Fruit fly (Drosophila melanogaster) whole organism, embryonic: Measurements from ENCODE around the gene CG8289.

Source experiments
- CG10431 ChIP-seq: fragments of 200-800 bp; sonication (Bioruptor generic); optimal IDR thresholded peaks from 3 replicates; lab custom pipeline; 2018; ENCODE audit warnings: missing biosample characterization, mild to moderate bottlenecking, missing genetic modification characterization
- CG10543 ChIP-seq: fragments of 200-800 bp; sonication (Bioruptor generic); optimal IDR thresholded peaks from 3 replicates; lab custom pipeline; 2017; ENCODE audit warnings: missing biosample characterization, mild to moderate bottlenecking, missing genetic modification characterization, moderate library complexity
- CG11560 ChIP-seq: fragments of 200-800 bp; sonication (Bioruptor generic); IDR thresholded peaks from 3 replicates; pipeline ENCODE4 v1.3.6; 2022; ENCODE audit warnings: missing biosample characterization, missing genetic modification characterization
- CG11696 ChIP-seq: fragments of 200-800 bp; sonication (Bioruptor generic); IDR thresholded peaks from 2 replicates; pipeline ENCODE4 v1.3.6; 2022; ENCODE audit warnings: missing biosample characterization, missing genetic modification characterization
- CG14860 ChIP-seq: fragments of 200-800 bp; sonication (Bioruptor generic); IDR thresholded peaks from 3 replicates; pipeline ENCODE4 v1.3.6; 2022; ENCODE audit warnings: missing biosample characterization, missing genetic modification characterization; ENCODE audit not compliant: partially characterized antibody
- CG1529 ChIP-seq: fragments of 200-800 bp; sonication (Bioruptor generic); optimal IDR thresholded peaks from 3 replicates; lab custom pipeline; 2018; ENCODE audit warnings: missing biosample characterization, missing genetic modification characterization
- CG1603 ChIP-seq: fragments of 200-800 bp; sonication (Bioruptor generic); optimal IDR thresholded peaks from 2 replicates; lab custom pipeline; 2019; ENCODE audit warnings: missing biosample characterization, mild to moderate bottlenecking, missing genetic modification characterization, moderate library complexity
- CG17385 ChIP-seq: fragments of 200-800 bp; sonication (Bioruptor generic); optimal IDR thresholded peaks from 3 replicates; lab custom pipeline; 2018; ENCODE audit warnings: missing biosample characterization, mild to moderate bottlenecking, missing genetic modification characterization
- CG18619 ChIP-seq: fragments of 200-800 bp; sonication (Bioruptor generic); optimal IDR thresholded peaks from 3 replicates; lab custom pipeline; 2017; ENCODE audit warnings: missing biosample characterization, mild to moderate bottlenecking, missing genetic modification characterization
- CG2889 ChIP-seq: fragments of 200-800 bp; sonication (Bioruptor generic); IDR thresholded peaks from 3 replicates; pipeline ENCODE4 v1.3.6; 2022; ENCODE audit warnings: missing biosample characterization, missing genetic modification characterization
- CG30403 ChIP-seq: fragments of 200-800 bp; sonication (Bioruptor generic); optimal IDR thresholded peaks from 3 replicates; lab custom pipeline; 2016; ENCODE audit warnings: missing biosample characterization, missing genetic modification characterization
- CG6854 ChIP-seq: fragments of 200-800 bp; sonication (Bioruptor generic); optimal IDR thresholded peaks from 3 replicates; lab custom pipeline; 2017; ENCODE audit warnings: missing biosample characterization, mild to moderate bottlenecking, missing genetic modification characterization
- CG8290 ChIP-seq, 3 experiments: fragments of 200-800 bp; sonication (Bioruptor generic); optimal IDR thresholded peaks; 2 replicates each; lab custom pipeline; 2016 to 2019; ENCODE audit warnings: missing biosample characterization in 3 of 3, missing genetic modification characterization in 3 of 3, mild to moderate bottlenecking in 2 of 3, moderate library complexity in 1 of 3
- CG9727 ChIP-seq: fragments of 200-800 bp; sonication (Bioruptor generic); optimal IDR thresholded peaks from 3 replicates; lab custom pipeline; 2017; ENCODE audit warnings: missing biosample characterization, mild to moderate bottlenecking, missing genetic modification characterization
- Deaf1 ChIP-seq: fragments of 200-800 bp; optimal IDR thresholded peaks from 3 replicates; lab custom pipeline; 2019; ENCODE audit warnings: missing biosample characterization, mild to moderate bottlenecking, missing genetic modification characterization, moderate library complexity
- Fer2 ChIP-seq: fragments of 200-800 bp; sonication (Bioruptor generic); optimal IDR thresholded peaks from 2 replicates; lab custom pipeline; 2018; ENCODE audit warnings: missing biosample characterization, mild to moderate bottlenecking, missing genetic modification characterization, moderate library complexity
- HLH3B ChIP-seq: fragments of 200-800 bp; sonication (Bioruptor generic); IDR thresholded peaks from 2 replicates; pipeline ENCODE4 v1.3.6; 2022; ENCODE audit warnings: missing biosample characterization, missing genetic modification characterization
- Hey ChIP-seq: fragments of 200-800 bp; sonication (Bioruptor generic); optimal IDR thresholded peaks from 3 replicates; lab custom pipeline; 2018; ENCODE audit warnings: missing biosample characterization, mild to moderate bottlenecking, missing genetic modification characterization
- Hr3 ChIP-seq: fragments of 200-800 bp; sonication (Bioruptor generic); optimal IDR thresholded peaks from 3 replicates; lab custom pipeline; 2016; ENCODE audit warnings: missing biosample characterization, missing genetic modification characterization
- Hr78 ChIP-seq, 2 experiments: fragments of 200-800 bp in 1 of 2; fragments of >200 bp in 1 of 2; sonication (Bioruptor generic) in 1 of 2; optimal IDR thresholded peaks; 2 replicates each; lab custom pipeline; 2017 to 2019; ENCODE audit warnings: missing biosample characterization in 2 of 2, missing genetic modification characterization in 2 of 2, mild to moderate bottlenecking in 1 of 2, moderate library complexity in 1 of 2
- Med ChIP-seq: fragments of 200-800 bp; sonication (Bioruptor generic); peaks from one replicate; lab custom pipeline; 2016; ENCODE audit warnings: missing biosample characterization, missing genetic modification characterization, mild to moderate bottlenecking, inconsistent platforms, moderate library complexity
- Poxn ChIP-seq: fragments of 200-800 bp; sonication (Bioruptor generic); IDR thresholded peaks from 2 replicates; pipeline ENCODE4 v1.3.6; 2022; ENCODE audit warnings: missing biosample characterization, missing genetic modification characterization
- Rfx ChIP-seq: fragments of 200-800 bp; sonication (Bioruptor generic); IDR thresholded peaks from 2 replicates; pipeline ENCODE4 v1.3.6; 2022; ENCODE audit warnings: missing biosample characterization, missing genetic modification characterization
- Sox100B ChIP-seq: fragments of 200-800 bp; sonication (Bioruptor generic); optimal IDR thresholded peaks from 3 replicates; lab custom pipeline; 2018; ENCODE audit warnings: missing biosample characterization, mild to moderate bottlenecking, missing genetic modification characterization
- Sry-β ChIP-seq: fragments of 200-800 bp; sonication (Bioruptor generic); optimal IDR thresholded peaks from 2 replicates; lab custom pipeline; 2018; ENCODE audit warnings: missing biosample characterization, mild to moderate bottlenecking, missing genetic modification characterization, moderate library complexity
- Sry-δ ChIP-seq: fragments of 200-800 bp; sonication (Bioruptor generic); optimal IDR thresholded peaks from 2 replicates; lab custom pipeline; 2016; ENCODE audit warnings: missing biosample characterization, missing genetic modification characterization
- Ssrp ChIP-seq: fragments of 200-800 bp; sonication (Bioruptor generic); optimal IDR thresholded peaks from 2 replicates; lab custom pipeline; 2018; ENCODE audit warnings: missing biosample characterization, mild to moderate bottlenecking, missing genetic modification characterization, moderate library complexity
- Tbp ChIP-seq: fragments of >200 bp; optimal IDR thresholded peaks from 2 replicates; lab custom pipeline; 2018; ENCODE audit warnings: missing biosample characterization, missing genetic modification characterization
- Trl ChIP-seq, 3 experiments: fragments of >200 bp in 2 of 3; fragments of 200-800 bp in 1 of 3; sonication (Bioruptor generic) in 1 of 3; optimal IDR thresholded peaks; 2 replicates in 1 of 3; 3 replicates in 2 of 3; lab custom pipeline; 2016 to 2017; ENCODE audit warnings: missing biosample characterization in 1 of 3, missing genetic modification characterization in 1 of 3
- YL-1 ChIP-seq: fragments of 200-800 bp; sonication (Bioruptor generic); optimal IDR thresholded peaks from 3 replicates; lab custom pipeline; 2017; ENCODE audit warnings: missing biosample characterization, mild to moderate bottlenecking, missing genetic modification characterization
- ac ChIP-seq: fragments of 200-800 bp; sonication (Bioruptor generic); optimal IDR thresholded peaks from 3 replicates; lab custom pipeline; 2017; ENCODE audit warnings: missing biosample characterization, mild to moderate bottlenecking, missing genetic modification characterization
- aop ChIP-seq: fragments of 200-800 bp; sonication (Bioruptor generic); IDR thresholded peaks from 2 replicates; pipeline ENCODE4 v1.3.6; 2022; ENCODE audit warnings: missing biosample characterization, missing genetic modification characterization
- chinmo ChIP-seq: fragments of 200-800 bp; sonication (Bioruptor generic); IDR thresholded peaks from 4 replicates; pipeline ENCODE4 v1.3.6; 2022; ENCODE audit warnings: missing biosample characterization, missing genetic modification characterization; ENCODE audit not compliant: partially characterized antibody
- dan ChIP-seq: fragments of 200-800 bp; sonication (Bioruptor generic); IDR thresholded peaks from 2 replicates; pipeline ENCODE4 v1.3.6; 2022; ENCODE audit warnings: missing biosample characterization, missing genetic modification characterization
- dpn ChIP-seq, 2 experiments: fragments of 200-800 bp; sonication (Bioruptor generic); optimal IDR thresholded peaks; 3 replicates each; lab custom pipeline; 2016; ENCODE audit warnings: missing biosample characterization in 2 of 2, missing genetic modification characterization in 2 of 2
- inv ChIP-seq: fragments of 200-800 bp; sonication (Bioruptor generic); IDR thresholded peaks from 2 replicates; pipeline ENCODE4 v1.3.6; 2022; ENCODE audit warnings: missing biosample characterization, missing genetic modification characterization; ENCODE audit not compliant: partially characterized antibody
- lmd ChIP-seq: fragments of 200-800 bp; sonication (Bioruptor generic); IDR thresholded peaks from 2 replicates; pipeline ENCODE4 v1.3.6; 2022; ENCODE audit warnings: missing biosample characterization, missing genetic modification characterization
- p53 ChIP-seq: fragments of 200-800 bp; sonication (Bioruptor generic); optimal IDR thresholded peaks from 2 replicates; lab custom pipeline; 2016; ENCODE audit warnings: missing biosample characterization, missing genetic modification characterization
- run ChIP-seq: fragments of 200-800 bp; sonication (Bioruptor generic); optimal IDR thresholded peaks from 3 replicates; lab custom pipeline; 2018; ENCODE audit warnings: missing biosample characterization, mild to moderate bottlenecking, missing genetic modification characterization
- slou ChIP-seq: fragments of 200-800 bp; sonication (Bioruptor generic); optimal IDR thresholded peaks from 3 replicates; lab custom pipeline; 2016; ENCODE audit warnings: missing biosample characterization, missing genetic modification characterization
- tio ChIP-seq: fragments of 200-800 bp; sonication (Bioruptor generic); optimal IDR thresholded peaks from 2 replicates; lab custom pipeline; 2017; ENCODE audit warnings: missing biosample characterization, missing genetic modification characterization, inconsistent platforms
- tx ChIP-seq: fragments of 200-800 bp; sonication (Bioruptor generic); optimal IDR thresholded peaks from 2 replicates; lab custom pipeline; 2016; ENCODE audit warnings: missing biosample characterization, missing genetic modification characterization
- yki ChIP-seq: fragments of >200 bp; optimal IDR thresholded peaks from 3 replicates; lab custom pipeline; 2018

Gene CG8289

dm6 chrX:17636001-17636400 is at the start of gene CG8289, which contains the start of gene CG5800 (continued):
- no peak for TF ChIP-seq Sox100B
- TF ChIP-seq CG14860, result no peak
- TF ChIP-seq CG10543 (GFP tag; lab: Kevin White, UChicago), result peak; percentile 5
- TF ChIP-seq Tbp (GFP tag; lab: Kevin White, UChicago), result no peak
- TF ChIP-seq HLH3B (GFP tag; lab: Robert Waterston, UW), result no peak
- TF ChIP-seq CG2889 (GFP tag; lab: Robert Waterston, UW), result no peak
- TF ChIP-seq dan (GFP tag; lab: Robert Waterston, UW), result no peak
- TF ChIP-seq CG30403 (GFP tag; lab: Kevin White, UChicago), result peak; percentile 17
- TF ChIP-seq CG11696 (GFP tag; lab: Robert Waterston, UW), result no peak
- TF ChIP-seq Poxn, result no peak
- no peak for TF ChIP-seq tio (GFP tag; lab: Kevin White, UChicago)
- no peak for TF ChIP-seq aop (GFP tag; lab: Robert Waterston, UW)
- TF ChIP-seq Fer2, result no peak
- TF ChIP-seq CG11560 (tag; lab: Robert Waterston, UW), result peak; percentile 92
- no peak for TF ChIP-seq lmd
- peak; percentile 84 for TF ChIP-seq YL-1
- TF ChIP-seq CG18619 (GFP tag; lab: Kevin White, UChicago), result no peak
- no peak for TF ChIP-seq CG1529 (GFP tag; lab: Kevin White, UChicago)
- peak in 1 of 2 experiments; percentile 2 for TF ChIP-seq dpn (GFP tag; optimal IDR thresholded peaks at IDR 0.05; lab: Kevin White, UChicago)
- no peak for TF ChIP-seq p53
- TF ChIP-seq ac (GFP tag; lab: Kevin White, UChicago), result no peak
- TF ChIP-seq Ssrp (tag; lab: Kevin White, UChicago), result no peak
- TF ChIP-seq tx (GFP tag; lab: Kevin White, UChicago), result no peak
- TF ChIP-seq Hr3, result no peak
- TF ChIP-seq, all 482 proteins: peak for 79

dm6 chrX:17683506-17683858 is 47.6 kb upstream of the CG8289 start:
- peak; percentile 28 for TF ChIP-seq CG1603
- TF ChIP-seq CG6854 (GFP tag; lab: Kevin White, UChicago), result no peak
- TF ChIP-seq Deaf1 (tag; lab: Kevin White, UChicago), result peak; percentile 31
- no peak for TF ChIP-seq slou (GFP tag; lab: Kevin White, UChicago)
- TF ChIP-seq Hey (tag; lab: Kevin White, UChicago), result no peak
- no peak for TF ChIP-seq yki (lab: Kevin White, UChicago)
- peak in 1 of 2 experiments; percentile 84 for TF ChIP-seq Hr78 (GFP tag; optimal IDR thresholded peaks at IDR 0.05; lab: Kevin White, UChicago)
- peak; percentile 56 for TF ChIP-seq CG17385 (GFP tag; lab: Kevin White, UChicago)
- peak; percentile 50 for TF ChIP-seq Sry-β
- peak in 1 of 2 experiments; percentile 4 for TF ChIP-seq Trl (optimal IDR thresholded peaks at IDR 0.05; lab: Kevin White, UChicago)
- no peak for TF ChIP-seq Trl (GFP tag; optimal IDR thresholded peaks at IDR 0.05; lab: Kevin White, UChicago)
- no peak for TF ChIP-seq CG8290 (GFP tag; optimal IDR thresholded peaks at IDR 0.05; lab: Kevin White, UChicago)
- TF ChIP-seq CG8290 (tag; optimal IDR thresholded peaks at IDR 0.05; lab: Kevin White, UChicago), result peak in 1 of 2 experiments; percentile 44
- TF ChIP-seq Med, result peak; percentile 8
- TF ChIP-seq chinmo (GFP tag; lab: Robert Waterston, UW), result 0 out of 4 replicates have a peak, but pooled peaks have one; percentile 35
- 0 out of 2 replicates have a peak, but pooled peaks have one; percentile 7 for TF ChIP-seq inv (GFP tag; lab: Robert Waterston, UW)
- no peak for TF ChIP-seq Sry-δ (GFP tag; lab: Kevin White, UChicago)
- peak; percentile 4; the same call in 1 of the 2 replicates for TF ChIP-seq Rfx (GFP tag; lab: Robert Waterston, UW)
- TF ChIP-seq run, result no peak
- peak; percentile 14 for TF ChIP-seq CG9727
- TF ChIP-seq CG10431, result no peak
- TF ChIP-seq, all 482 proteins: peak for 12
